Fruit fly (Drosophila melanogaster): ENCODE measurements around the gene Ggt-1.

Gene Ggt-1

dm6 chrX:18552451-18552850, 40.1 kb upstream of the Ggt-1 start (continued):
- no peak for TF ChIP-seq trem (tag; optimal IDR thresholded peaks at IDR 0.05)
- TF ChIP-seq GATAe (GFP tag; conservative IDR thresholded peaks at IDR 0.05): no peak
- no peak for TF ChIP-seq nerfin-2 (GFP tag; IDR thresholded peaks at IDR 0.05; ENCODE audit: partially characterized antibody)
- no peak for TF ChIP-seq gcm2 (GFP tag; optimal IDR thresholded peaks at IDR 0.05)
- no peak for TF ChIP-seq Dref (GFP tag; IDR thresholded peaks at IDR 0.05)
- TF ChIP-seq CG14441 (GFP tag; IDR thresholded peaks at IDR 0.05): no peak
- TF ChIP-seq ham (GFP tag; IDR thresholded peaks at IDR 0.05): no peak
- TF ChIP-seq Oli (tag; optimal IDR thresholded peaks at IDR 0.05): peak; percentile 56
- TF ChIP-seq luna (GFP tag; optimal IDR thresholded peaks at IDR 0.05): no peak
- peak; percentile 29 for TF ChIP-seq CG7556 (GFP tag; optimal IDR thresholded peaks at IDR 0.05)
- peak; percentile 4 for TF ChIP-seq tio (GFP tag; optimal IDR thresholded peaks at IDR 0.05)
- TF ChIP-seq CG1602 (GFP tag; optimal IDR thresholded peaks at IDR 0.05): no peak
- TF ChIP-seq fd102C (GFP tag; optimal IDR thresholded peaks at IDR 0.05): no peak
- TF ChIP-seq Mrtf (GFP tag; IDR thresholded peaks at IDR 0.05): no peak
- TF ChIP-seq NfI (GFP tag; optimal IDR thresholded peaks at IDR 0.05): no peak
- TF ChIP-seq h (optimal IDR thresholded peaks at IDR 0.05): no peak
- no peak for TF ChIP-seq abd-A (tag; optimal IDR thresholded peaks at IDR 0.05)
- TF ChIP-seq CG13424 (tag; optimal IDR thresholded peaks at IDR 0.05): peak; percentile 28
- no peak for TF ChIP-seq CG11247 (GFP tag; IDR thresholded peaks at IDR 0.05)
- no peak for TF ChIP-seq zen (tag; optimal IDR thresholded peaks at IDR 0.05)
- TF ChIP-seq kay (GFP tag; optimal IDR thresholded peaks at IDR 0.05): no peak
- TF ChIP-seq Meics (GFP tag; optimal IDR thresholded peaks at IDR 0.05): no peak
- no peak for TF ChIP-seq Stat92E (GFP tag; optimal IDR thresholded peaks at IDR 0.05)
- TF ChIP-seq CG12744 (GFP tag; optimal IDR thresholded peaks at IDR 0.05): no peak
- no peak for TF ChIP-seq CG14014 (GFP tag; IDR thresholded peaks at IDR 0.05)
- TF ChIP-seq wor (GFP tag; IDR thresholded peaks at IDR 0.05): peak; percentile 34; the same call in 1 of the 2 replicates
- TF ChIP-seq CG6813 (GFP tag; optimal IDR thresholded peaks at IDR 0.05): no peak
- peak; percentile 51 for TF ChIP-seq CG7839 (tag; optimal IDR thresholded peaks at IDR 0.05)
- no peak for TF ChIP-seq gt (GFP tag; IDR thresholded peaks at IDR 0.05)
- no peak for TF ChIP-seq CG13894 (tag; optimal IDR thresholded peaks at IDR 0.05)
- TF ChIP-seq CG12942 (GFP tag; optimal IDR thresholded peaks at IDR 0.05): no peak
- no peak for TF ChIP-seq CG8944 (GFP tag; optimal IDR thresholded peaks at IDR 0.05)
- TF ChIP-seq shn (GFP tag; optimal IDR thresholded peaks at IDR 0.05): peak; percentile 4
- no peak for TF ChIP-seq Chrac-16 (GFP tag; optimal IDR thresholded peaks at IDR 0.05)
- TF ChIP-seq dati (GFP tag; IDR thresholded peaks at IDR 0.05): no peak
- TF ChIP-seq CG10209 (GFP tag; optimal IDR thresholded peaks at IDR 0.05): peak; percentile 9
- peak; percentile 15 for TF ChIP-seq CG18619 (GFP tag; optimal IDR thresholded peaks at IDR 0.05)
- no peak for TF ChIP-seq HmgD (GFP tag; optimal IDR thresholded peaks at IDR 0.05)
- TF ChIP-seq cad (GFP tag; optimal IDR thresholded peaks at IDR 0.05): no peak
- TF ChIP-seq row (GFP tag; IDR thresholded peaks at IDR 0.05): peak; percentile 42
- no peak for TF ChIP-seq sc (optimal IDR thresholded peaks at IDR 0.05)
- peak; percentile 11 for TF ChIP-seq sc (GFP tag; optimal IDR thresholded peaks at IDR 0.05)
- no peak for TF ChIP-seq crc (GFP tag; optimal IDR thresholded peaks at IDR 0.05)
- no peak for TF ChIP-seq Scr (GFP tag; IDR thresholded peaks at IDR 0.05; ENCODE audit: partially characterized antibody)
- TF ChIP-seq Myb (GFP tag; optimal IDR thresholded peaks at IDR 0.05): no peak
- no peak for TF ChIP-seq CG2889 (GFP tag; IDR thresholded peaks at IDR 0.05)
- TF ChIP-seq Deaf1 (tag; optimal IDR thresholded peaks at IDR 0.05): no peak
- no peak for TF ChIP-seq CG5953 (GFP tag; IDR thresholded peaks at IDR 0.05)
- TF ChIP-seq Blimp-1 (GFP tag; optimal IDR thresholded peaks at IDR 0.05): peak; percentile 37
- TF ChIP-seq slbo (GFP tag; IDR thresholded peaks at IDR 0.05): no peak
- no peak for TF ChIP-seq sob (GFP tag; IDR thresholded peaks at IDR 0.05)
- TF ChIP-seq CrebB (tag; optimal IDR thresholded peaks at IDR 0.05): no peak
- no peak for TF ChIP-seq onecut (GFP tag; IDR thresholded peaks at IDR 0.05)

All from whole organism, embryonic.